Worm (Caenorhabditis elegans) whole organism, early embryonic: ENCODE measurements around the gene ins-32.

Experiments
- B0310.2 ChIP-seq: sonication (generic microtip); optimal IDR thresholded peaks from 2 replicates; lab custom pipeline; 2016; ENCODE audit warnings: mild to moderate bottlenecking, missing genetic modification characterization, missing compliant biosample characterization
- F13C5.2 ChIP-seq: sonication (generic microtip); optimal IDR thresholded peaks from 2 replicates; lab custom pipeline; 2017; ENCODE audit warnings: mild to moderate bottlenecking, missing genetic modification characterization, inconsistent platforms, missing compliant biosample characterization
- aly-1 ChIP-seq: sonication (generic microtip); optimal IDR thresholded peaks from 2 replicates; lab custom pipeline; 2016; ENCODE audit warnings: missing genetic modification characterization, missing compliant biosample characterization
- ama-1 ChIP-seq: fragments of 150-350 bp; optimal IDR thresholded peaks from 2 replicates; lab custom pipeline; 2014
- ceh-13 ChIP-seq: fragments of 200-800 bp; sonication (Bioruptor generic); optimal IDR thresholded peaks from 2 replicates; lab custom pipeline; 2018; ENCODE audit warnings: mild to moderate bottlenecking, missing genetic modification characterization, missing compliant biosample characterization
- ceh-36 ChIP-seq: sonication (generic microtip); optimal IDR thresholded peaks from 2 replicates; lab custom pipeline; 2016; ENCODE audit warnings: missing genetic modification characterization, inconsistent platforms, missing compliant biosample characterization
- ets-7 ChIP-seq: sonication (generic microtip); optimal IDR thresholded peaks from 2 replicates; lab custom pipeline; 2016; ENCODE audit warnings: missing genotype, missing genetic modification characterization, missing compliant biosample characterization
- flt-1 ChIP-seq: fragments of 200-800 bp; sonication (Bioruptor generic); IDR thresholded peaks from 2 replicates; pipeline ENCODE4 v1.3.6; 2022; ENCODE audit warnings: missing genetic modification characterization, missing compliant biosample characterization
- hmbx-1 ChIP-seq: sonication (generic microtip); optimal IDR thresholded peaks from 2 replicates; lab custom pipeline; 2016; ENCODE audit warnings: mild to moderate bottlenecking, missing genetic modification characterization, missing compliant biosample characterization
- hmg-4 ChIP-seq: fragments of 200-800 bp; sonication (Bioruptor generic); optimal IDR thresholded peaks from 2 replicates; lab custom pipeline; 2018; ENCODE audit warnings: mild to moderate bottlenecking, missing genetic modification characterization, missing compliant biosample characterization
- hnd-1 ChIP-seq: sonication (generic microtip); optimal IDR thresholded peaks from 2 replicates; lab custom pipeline; 2016; ENCODE audit warnings: missing genetic modification characterization, missing compliant biosample characterization
- pes-1 ChIP-seq: fragments of 200-800 bp; sonication (Bioruptor generic); IDR thresholded peaks from 2 replicates; pipeline ENCODE4 v1.3.6; 2022; ENCODE audit warnings: missing genetic modification reagents, missing genetic modification characterization, missing compliant biosample characterization
- scrt-1 ChIP-seq: fragments of 200-800 bp; sonication (Bioruptor generic); IDR thresholded peaks from 2 replicates; pipeline ENCODE4 v1.3.6; 2022; ENCODE audit warnings: missing genetic modification characterization, missing compliant biosample characterization
- sea-1 ChIP-seq: fragments of 200-800 bp; sonication (Bioruptor generic); conservative IDR thresholded peaks from 2 replicates; pipeline ENCODE4 v1.3.6; 2022; ENCODE audit warnings: missing genetic modification characterization, missing compliant biosample characterization
- tbx-11 ChIP-seq: fragments of 200-800 bp; sonication (Bioruptor generic); IDR thresholded peaks from 2 replicates; pipeline ENCODE4 v1.3.6; 2022; ENCODE audit warnings: missing genetic modification characterization, missing compliant biosample characterization
- tbx-37 ChIP-seq: fragments of 200-800 bp; sonication (Bioruptor generic); conservative IDR thresholded peaks from 2 replicates; pipeline ENCODE4 v1.3.6; 2022; ENCODE audit warnings: missing genetic modification reagents, missing genetic modification characterization, missing compliant biosample characterization
- tra-4 ChIP-seq: sonication (generic microtip); optimal IDR thresholded peaks from 2 replicates; lab custom pipeline; 2017; ENCODE audit warnings: missing genetic modification characterization, missing compliant biosample characterization

ins-32 gene

DNA sequence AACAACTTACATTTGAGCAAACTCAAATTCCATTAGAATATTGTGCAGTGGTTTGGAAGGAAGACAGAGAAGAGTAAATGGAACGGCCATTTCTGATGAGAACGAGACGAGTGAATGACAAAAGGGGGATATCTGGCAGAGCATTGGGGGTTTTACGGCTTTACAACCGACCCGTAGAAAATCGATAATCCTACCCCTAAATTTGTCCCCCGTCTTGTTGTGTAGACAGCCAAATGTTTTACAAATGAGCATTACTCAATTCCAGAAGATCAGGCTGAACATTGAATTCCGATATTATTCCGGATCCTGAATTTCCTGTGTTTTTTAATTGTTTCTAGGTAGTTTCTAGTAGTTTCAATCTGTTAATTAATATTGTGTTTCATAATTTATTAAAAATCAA, 9.8 kb downstream of the ins-32 start, which contains the start of gene fbxb-99:
TSS of gene fbxb-99 (minus strand) at position 101 of the 400 bp plus-strand sequence.
- TF ChIP-seq scrt-1 (no peak), F13C5.2 (tag; lab: Kevin White, UChicago) (no peak), hmbx-1 (tag; lab: Kevin White, UChicago) (no peak), ets-7 (tag; lab: Kevin White, UChicago) (no peak), flt-1 (GFP tag; lab: Robert Waterston, UW) (no peak), tra-4 (tag; lab: Kevin White, UChicago) (no peak), pes-1 (no peak), ceh-36 (tag; lab: Kevin White, UChicago) (no peak), tbx-37 (GFP tag; lab: Robert Waterston, UW) (no peak), ama-1 (lab: Kevin White, UChicago) (no peak), ceh-13 (GFP tag; lab: Kevin White, UChicago) (no peak)

DNA sequence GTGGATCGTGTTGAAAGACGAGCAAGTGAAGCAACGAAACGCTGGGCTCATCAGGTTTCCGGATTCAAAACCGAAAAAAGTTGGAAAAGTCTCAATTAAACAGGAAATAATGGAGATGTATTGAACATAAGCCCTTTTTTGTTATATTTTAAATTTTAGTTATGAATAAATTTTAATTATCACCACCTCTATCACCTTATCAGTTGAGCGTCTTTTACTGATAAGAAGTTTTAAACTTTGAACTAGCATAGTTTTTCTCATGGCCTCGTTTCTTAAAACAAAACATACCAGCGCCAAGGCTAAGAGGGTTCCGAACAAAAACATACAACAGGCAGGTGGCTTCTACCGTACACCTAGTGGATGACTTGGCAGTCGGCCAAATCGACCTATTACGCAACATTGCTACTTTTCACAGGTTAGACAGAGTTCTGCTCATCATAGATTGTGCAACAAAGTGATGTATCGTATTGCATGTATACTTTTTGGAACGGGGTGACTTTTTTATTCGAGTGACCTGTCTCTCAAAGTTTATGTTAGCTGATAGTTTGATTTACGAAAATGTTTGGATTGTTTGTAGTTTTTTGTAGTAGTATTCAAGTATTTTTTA, 14.7 kb downstream of the ins-32 start:
- TF ChIP-seq hmbx-1 (tag; lab: Kevin White, UChicago) (no peak), pes-1 (no peak), ceh-13 (GFP tag; lab: Kevin White, UChicago) (no peak), tra-4 (tag; lab: Kevin White, UChicago) (no peak), aly-1 (tag; lab: Kevin White, UChicago) (no peak), B0310.2 (tag; lab: Kevin White, UChicago) (no peak), sea-1 (GFP tag; lab: Robert Waterston, UW) (no peak), hnd-1 (tag; lab: Kevin White, UChicago) (no peak), scrt-1 (no peak), hmg-4 (no peak), tbx-37 (GFP tag; lab: Robert Waterston, UW) (no peak), ceh-36 (tag; lab: Kevin White, UChicago) (no peak)

DNA sequence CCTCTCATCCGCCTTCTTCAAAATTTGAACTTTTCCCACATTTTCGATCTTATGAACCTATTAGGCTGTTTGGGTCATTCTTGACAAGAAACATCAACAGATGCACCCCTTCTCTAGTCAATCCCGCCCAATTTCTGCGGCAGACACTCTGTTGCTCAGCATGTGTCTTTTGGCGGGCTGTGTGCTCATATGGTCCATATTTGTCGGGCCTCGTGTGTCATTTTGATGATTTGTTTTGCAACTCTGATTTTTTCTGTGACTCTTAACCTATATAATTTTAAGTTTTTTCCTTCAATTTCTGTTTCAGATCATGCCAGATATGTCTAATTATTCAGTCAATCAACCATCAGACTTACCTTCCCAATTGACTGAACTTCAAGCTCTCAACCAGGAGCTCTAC, 16.0 kb downstream of the ins-32 start, which contains the start of gene T24E12.13:
TSS of gene T24E12.13 (plus strand) at position 301 of the 400 bp plus-strand sequence.
- no peak for TF ChIP-seq B0310.2 (tag; lab: Kevin White, UChicago)
- TF ChIP-seq hmg-4 = no peak
- TF ChIP-seq scrt-1 = no peak
- TF ChIP-seq sea-1 (GFP tag; lab: Robert Waterston, UW) = no peak

DNA sequence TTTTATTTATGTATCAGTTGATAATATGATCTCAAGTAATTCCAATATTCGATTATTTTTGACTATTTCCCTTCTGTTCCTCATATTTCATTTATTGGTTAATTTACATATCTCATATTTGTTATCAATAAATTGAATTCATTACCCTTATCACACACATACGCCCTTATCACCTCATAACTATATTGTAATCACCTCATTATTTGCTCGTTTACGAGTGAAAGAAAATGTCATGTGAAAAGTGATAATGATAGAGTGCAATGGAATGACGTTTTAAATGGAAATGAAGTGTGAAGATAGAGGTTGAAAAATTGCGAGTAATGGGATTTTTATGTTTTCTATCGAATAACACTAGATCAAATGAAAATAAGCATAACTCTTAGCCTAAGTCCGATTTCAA, 16.6 kb downstream of the ins-32 start:
- TF ChIP-seq sea-1 (GFP tag; lab: Robert Waterston, UW) (no peak), F13C5.2 (tag; lab: Kevin White, UChicago) (no peak), ama-1 (lab: Kevin White, UChicago) (no peak), scrt-1 (no peak), ceh-13 (GFP tag; lab: Kevin White, UChicago) (no peak), hmbx-1 (tag; lab: Kevin White, UChicago) (no peak), tbx-37 (GFP tag; lab: Robert Waterston, UW) (no peak), flt-1 (GFP tag; lab: Robert Waterston, UW) (no peak), aly-1 (tag; lab: Kevin White, UChicago) (no peak), hmg-4 (no peak), pes-1 (no peak)

DNA sequence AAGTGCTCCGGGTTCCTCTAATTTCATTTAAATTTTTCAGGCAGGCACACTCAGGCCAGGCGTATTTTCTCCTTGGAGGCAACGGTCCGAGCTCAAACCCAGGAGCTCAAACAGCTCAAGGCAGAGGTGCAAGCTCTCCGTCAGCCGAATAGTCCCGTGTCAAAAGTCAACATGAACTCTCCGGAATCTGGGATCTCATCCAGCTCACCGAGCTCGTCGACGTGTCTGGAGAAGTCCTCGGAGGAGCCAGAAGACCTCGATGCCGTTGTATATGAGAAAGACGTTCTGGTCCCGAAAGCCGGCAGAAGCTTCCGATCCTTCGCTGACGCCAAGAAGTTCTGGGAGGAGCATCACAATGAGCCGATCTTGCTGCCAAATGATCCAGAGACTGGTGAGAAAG, 17.4 kb downstream of the ins-32 start:
- TF ChIP-seq tbx-11 (no peak), ama-1 (lab: Kevin White, UChicago) (no peak), flt-1 (GFP tag; lab: Robert Waterston, UW) (no peak)

DNA sequence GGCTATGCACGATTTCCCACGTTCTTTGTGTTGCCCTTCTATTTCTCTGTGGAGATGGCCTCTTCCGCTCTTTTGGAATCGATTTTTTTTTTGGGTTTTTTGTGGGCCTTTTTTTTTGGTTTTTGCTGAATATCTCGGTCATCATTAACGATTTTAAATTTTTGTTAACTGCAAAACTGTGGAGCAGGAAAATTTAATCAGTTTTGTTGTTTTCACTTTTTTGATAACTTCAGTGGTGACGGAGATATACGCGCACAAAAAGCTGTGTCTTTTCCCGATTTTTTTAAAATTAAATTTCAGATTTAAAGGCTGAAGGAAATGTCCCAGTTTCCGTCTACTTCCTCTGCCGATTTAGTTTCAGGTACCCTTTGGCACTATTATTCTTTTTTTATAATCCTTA, 17.9 kb downstream of the ins-32 start, which contains the start of gene T24E12.1:
TSS of gene T24E12.1 (plus strand) at position 301 of the 400 bp plus-strand sequence.
- no peak for TF ChIP-seq ceh-36 (tag; lab: Kevin White, UChicago)
- no peak for TF ChIP-seq flt-1 (GFP tag; lab: Robert Waterston, UW)
- TF ChIP-seq tra-4 (tag; lab: Kevin White, UChicago) = no peak
- no peak for TF ChIP-seq scrt-1
- no peak for TF ChIP-seq hmg-4

DNA sequence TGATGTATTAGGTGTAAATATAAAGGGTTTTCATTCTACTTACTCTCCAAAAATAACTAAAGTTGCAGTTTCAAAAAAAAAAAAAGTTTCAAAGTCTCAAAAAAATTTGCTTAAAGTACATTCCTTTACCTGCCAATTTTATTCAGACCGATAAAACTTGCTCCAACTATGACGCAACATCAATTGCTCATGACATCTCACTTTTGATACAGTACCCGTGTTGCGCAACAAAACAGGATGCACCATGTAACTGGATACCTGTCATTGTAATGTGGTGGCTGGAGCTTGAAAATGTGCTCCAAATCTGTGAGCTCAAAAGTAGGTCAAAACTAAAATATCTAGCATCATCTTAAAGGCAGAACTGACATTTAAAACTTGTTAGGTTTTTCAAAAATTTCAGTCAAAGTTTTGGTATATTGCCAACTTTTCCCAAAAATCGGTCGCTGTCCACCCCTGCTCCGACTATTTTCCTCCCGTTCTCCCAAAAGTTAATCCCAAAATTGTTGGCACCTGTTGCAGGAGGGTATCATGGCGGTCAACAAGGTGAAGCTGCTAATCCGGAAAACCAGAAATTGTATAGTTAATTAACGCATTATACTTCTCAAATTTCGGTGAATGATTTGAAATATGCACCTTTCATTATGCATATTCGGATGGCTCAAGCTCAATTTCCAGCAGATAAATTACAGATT, 20.7 kb downstream of the ins-32 start, which contains the start of gene T24E12.2:
TSS of gene T24E12.2 (plus strand) at position 642 of the 692 bp plus-strand sequence.
- no peak for TF ChIP-seq F13C5.2 (tag; lab: Kevin White, UChicago)
- no peak for TF ChIP-seq ets-7 (tag; lab: Kevin White, UChicago)
- no peak for TF ChIP-seq B0310.2 (tag; lab: Kevin White, UChicago)
- no peak for TF ChIP-seq scrt-1
- TF ChIP-seq tbx-37 (GFP tag; lab: Robert Waterston, UW) = no peak
- no peak for TF ChIP-seq hmbx-1 (tag; lab: Kevin White, UChicago)
- no peak for TF ChIP-seq ama-1 (lab: Kevin White, UChicago)
- TF ChIP-seq pes-1 = no peak
- no peak for TF ChIP-seq flt-1 (GFP tag; lab: Robert Waterston, UW)
- TF ChIP-seq tbx-11 = no peak
- TF ChIP-seq sea-1 (GFP tag; lab: Robert Waterston, UW) = no peak
- no peak for TF ChIP-seq hmg-4

DNA sequence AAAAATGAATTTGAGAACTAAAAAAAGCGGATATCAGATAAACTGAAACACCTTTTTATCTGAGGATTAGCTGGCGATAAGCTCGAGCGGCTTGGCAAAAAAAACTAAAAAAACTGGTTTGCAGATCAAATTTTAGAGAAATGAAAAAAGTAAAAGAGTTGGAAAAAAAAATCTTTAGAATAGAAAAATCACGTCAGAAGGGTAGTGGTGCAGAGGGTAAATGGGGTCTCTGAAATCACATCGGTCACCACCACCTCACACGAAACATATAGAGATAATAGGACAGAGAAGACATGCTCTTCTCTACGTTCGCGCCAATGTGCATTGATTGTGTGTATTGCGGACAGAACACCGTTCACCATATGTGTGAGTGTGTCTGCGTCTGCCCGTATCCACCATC, 21.9 kb downstream of the ins-32 start:
- TF ChIP-seq sea-1 (GFP tag; lab: Robert Waterston, UW) (no peak), hmbx-1 (tag; lab: Kevin White, UChicago) (no peak), tbx-11 (no peak), ceh-36 (tag; lab: Kevin White, UChicago) (no peak), aly-1 (tag; lab: Kevin White, UChicago) (no peak), ets-7 (tag; lab: Kevin White, UChicago) (no peak), hnd-1 (tag; lab: Kevin White, UChicago) (no peak), tra-4 (tag; lab: Kevin White, UChicago) (no peak), pes-1 (no peak), hmg-4 (no peak), ama-1 (lab: Kevin White, UChicago) (no peak), flt-1 (GFP tag; lab: Robert Waterston, UW) (no peak), ceh-13 (GFP tag; lab: Kevin White, UChicago) (no peak), F13C5.2 (tag; lab: Kevin White, UChicago) (no peak), scrt-1 (no peak), B0310.2 (tag; lab: Kevin White, UChicago) (no peak), tbx-37 (GFP tag; lab: Robert Waterston, UW) (no peak)
